Fruit fly (Drosophila melanogaster) whole organism, larva: Measurements from ENCODE around the gene CG5510.
A peak's percentile ranks its signal among the peaks of the same experiment; 100 is the strongest.

Source experiments
- noc ChIP-seq: fragments of 200-800 bp; sonication (Bioruptor generic); optimal IDR thresholded peaks from 3 replicates; lab custom pipeline; 2019; ENCODE audit warnings: missing biosample characterization, mild to moderate bottlenecking, missing genetic modification characterization, moderate library complexity

CG5510 gene

dm6 chr3R:24162774-24163555 is 6.4 kb downstream of the CG5510 start, which contains the start of gene mRpS24:
Gene mRpS24 (minus strand): TSS chr3R:24163545.
- no peak for TF ChIP-seq noc

DNA sequence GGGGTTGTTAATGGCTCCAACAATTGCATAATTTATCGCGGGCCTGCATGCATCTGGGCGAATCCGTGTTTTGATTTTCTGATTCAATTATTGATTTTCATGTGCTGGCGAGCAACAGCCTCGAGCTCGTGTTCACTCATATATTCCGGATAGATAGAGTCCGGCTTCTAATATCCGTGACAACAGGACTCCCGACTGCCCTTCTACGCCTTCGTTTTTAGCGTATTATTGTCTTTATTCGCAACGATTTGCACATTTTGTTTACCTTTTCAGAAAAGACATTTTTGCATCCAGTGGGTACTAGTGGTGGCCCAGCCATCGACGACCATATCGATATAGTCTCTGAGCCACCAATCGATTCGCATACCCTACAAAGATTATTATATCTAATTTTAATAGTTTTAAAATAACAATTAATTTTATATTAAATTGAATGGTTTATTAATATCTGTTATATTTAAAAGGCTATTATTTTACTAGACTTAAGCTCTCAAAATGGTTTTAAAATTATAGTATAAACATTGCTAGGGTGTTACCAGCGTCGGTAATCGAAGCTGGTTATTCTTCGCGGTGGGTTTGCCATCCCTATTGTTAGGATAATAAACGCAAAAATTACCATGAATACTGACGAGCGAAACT is 8.1 kb downstream of the CG5510 start, which contains the start of the genes Myo95E and TBC1d7:
Gene Myo95E (minus strand): TSS at position 326 of the 639 bp plus-strand sequence.
Gene TBC1d7 (plus strand): TSS at position 555 of the 639 bp plus-strand sequence.
- TF ChIP-seq noc, result peak; percentile 79

dm6 chr3R:24151924-24152809 is 17.2 kb downstream of the CG5510 start, which contains the start of the genes p38a and CG6178:
Gene p38a (minus strand): TSS chr3R:24152321.
Gene CG6178 (plus strand): TSS chr3R:24152347.
- TF ChIP-seq noc, result peak; percentile 99

DNA sequence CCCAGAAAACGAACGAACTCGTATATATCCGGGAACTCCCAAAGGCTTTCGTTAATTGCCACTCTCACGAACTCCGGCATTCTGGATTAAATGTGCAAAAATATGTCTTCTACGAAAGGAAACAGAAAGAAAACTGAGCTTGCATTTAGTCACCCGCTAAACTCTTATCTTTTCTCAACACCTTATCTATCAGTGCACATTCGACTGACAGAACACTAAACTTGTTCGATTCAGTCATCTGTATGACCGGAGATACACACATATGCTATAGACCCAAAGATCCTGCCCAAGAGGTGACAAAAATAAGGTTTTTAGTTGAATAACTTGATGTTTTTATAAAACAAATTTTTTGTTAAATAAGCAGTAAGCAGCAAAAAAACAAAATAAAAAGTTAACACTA is 19.3 kb downstream of the CG5510 start, which contains the start of gene p38c:
Gene p38c (minus strand): TSS at position 101 of the 400 bp plus-strand sequence.
- no peak for TF ChIP-seq noc

dm6 chr3R:24148838-24149237 is 20.5 kb downstream of the CG5510 start, which contains the start of gene Slimp:
Gene Slimp (minus strand): TSS chr3R:24148967.
- peak; percentile 21 for TF ChIP-seq noc

dm6 chr3R:24144542-24144941 is 24.8 kb downstream of the CG5510 start:
- TF ChIP-seq noc, result no peak

- TF ChIP-seq noc, result no peak
Measured at dm6 chr3R:24143779-24144178, 25.6 kb downstream of the CG5510 start.

DNA sequence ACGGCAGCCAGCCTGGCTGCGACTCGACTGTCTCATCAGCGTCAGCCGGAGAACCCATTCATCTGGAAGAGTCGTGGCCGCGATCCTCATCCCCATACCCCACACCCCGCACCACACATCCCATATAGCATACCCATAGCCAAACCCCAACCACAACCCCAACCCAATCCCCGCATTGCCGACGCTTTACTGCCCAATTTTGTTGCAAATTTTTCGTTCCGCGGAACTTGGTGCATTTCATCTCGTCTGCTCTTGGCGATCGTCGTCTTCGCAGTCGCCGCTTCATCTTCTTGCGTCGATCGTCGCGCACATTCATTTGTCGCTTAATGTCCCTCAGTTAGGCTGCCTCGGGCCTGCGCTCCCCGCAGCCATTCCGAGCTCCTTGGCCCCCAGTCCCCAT is 26.0 kb downstream of the CG5510 start:
- TF ChIP-seq noc, result no peak

- no peak for TF ChIP-seq noc
Measured at dm6 chr3R:24142971-24143370, 26.4 kb downstream of the CG5510 start.

DNA sequence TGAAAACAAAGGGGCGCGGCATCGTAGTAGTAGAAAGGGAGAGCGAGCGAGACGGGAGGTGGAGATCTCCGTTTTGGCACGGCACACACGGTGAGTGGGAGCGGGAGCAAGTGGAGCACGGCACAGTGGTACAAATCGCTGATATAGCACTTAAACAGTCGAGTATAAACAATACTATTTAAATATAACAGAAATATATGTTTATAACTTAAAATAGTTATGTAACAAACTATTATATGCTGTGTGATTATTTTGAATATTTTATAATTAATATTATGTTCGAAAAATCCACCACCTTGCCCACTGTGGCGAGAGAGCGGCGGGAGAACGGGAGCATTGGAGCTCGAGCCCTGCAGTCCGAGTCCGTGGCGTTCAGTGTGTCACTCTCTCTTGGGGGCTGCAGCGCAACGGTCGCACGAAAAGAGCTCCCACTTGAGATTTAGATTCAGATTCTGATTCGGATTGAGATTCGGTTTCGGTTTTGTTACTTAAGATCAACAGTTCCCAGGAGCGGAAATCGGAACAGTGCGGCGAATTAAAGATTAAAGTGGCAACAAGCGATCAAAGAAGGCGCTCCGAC is 28.3 kb downstream of the CG5510 start, which contains the start of gene Kal1:
Gene Kal1 (plus strand): TSS at position 383 of the 580 bp plus-strand sequence.
- TF ChIP-seq noc, result peak; percentile 81

DNA sequence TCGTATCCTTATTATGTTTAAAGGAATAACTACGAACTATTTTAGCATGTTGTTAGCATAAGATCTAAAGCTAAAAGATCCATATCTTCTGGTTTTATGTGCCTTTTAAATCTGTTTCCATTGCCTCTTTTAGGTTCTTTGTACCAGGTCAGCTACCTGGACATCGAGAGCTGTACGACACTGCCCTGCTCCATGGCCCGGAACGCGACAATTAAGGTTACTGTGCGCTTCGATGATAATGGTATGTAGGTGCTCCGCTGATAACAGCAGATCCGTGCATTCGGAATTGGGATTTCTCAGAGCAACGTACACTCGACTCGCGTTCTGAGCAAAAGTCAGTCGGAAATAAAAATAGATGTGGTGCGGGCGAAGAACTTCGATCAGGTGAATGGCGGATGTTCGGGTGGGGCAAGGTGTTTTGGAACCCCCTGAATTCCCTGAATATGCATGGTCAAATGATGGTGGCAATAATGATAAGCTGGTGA is 29.7 kb downstream of the CG5510 start:
- TF ChIP-seq noc, result no peak

DNA sequence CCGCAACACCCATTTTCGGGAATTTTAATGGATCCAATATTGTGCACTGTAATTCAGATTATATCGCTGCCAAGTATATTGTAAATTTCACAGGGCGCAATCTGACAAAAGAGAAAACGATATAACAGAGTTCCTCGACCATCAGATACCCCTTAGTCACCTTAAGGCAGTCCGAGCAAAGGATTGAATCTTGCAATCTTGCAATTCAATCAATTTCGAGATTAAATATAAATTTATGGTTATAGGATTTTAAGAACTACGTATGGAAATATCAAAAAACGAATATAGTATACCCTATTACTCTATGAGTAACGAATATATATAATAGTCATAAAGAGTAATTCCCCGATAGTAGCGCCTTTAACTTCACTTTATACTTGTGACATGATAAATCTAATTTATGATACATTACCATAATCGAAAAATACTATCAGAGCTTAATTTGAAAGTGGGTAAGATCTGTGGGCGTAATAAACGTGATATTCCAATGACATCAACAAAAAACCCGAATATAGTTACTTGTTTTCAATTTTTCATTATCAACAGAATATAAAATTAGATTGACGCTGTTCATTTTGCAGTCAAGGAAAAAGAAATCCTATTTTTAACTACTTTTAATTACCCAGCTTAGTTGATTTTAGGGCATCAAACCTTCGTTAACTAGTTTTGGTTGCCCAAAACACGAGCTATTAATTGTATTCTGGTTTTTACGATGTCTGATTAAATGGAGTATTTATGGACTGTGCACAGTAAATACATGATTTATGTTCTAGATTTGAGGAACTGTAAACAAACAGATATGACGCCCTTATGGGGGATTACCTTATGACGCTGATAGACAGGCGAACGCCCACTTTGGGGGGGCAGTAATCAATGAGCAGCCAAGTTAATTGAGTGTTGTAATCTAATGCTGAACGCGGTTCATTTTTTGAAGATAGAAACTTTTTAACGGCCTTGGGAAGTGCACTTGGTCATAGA is 30.6 kb downstream of the CG5510 start:
- peak; percentile 85 for TF ChIP-seq noc

DNA sequence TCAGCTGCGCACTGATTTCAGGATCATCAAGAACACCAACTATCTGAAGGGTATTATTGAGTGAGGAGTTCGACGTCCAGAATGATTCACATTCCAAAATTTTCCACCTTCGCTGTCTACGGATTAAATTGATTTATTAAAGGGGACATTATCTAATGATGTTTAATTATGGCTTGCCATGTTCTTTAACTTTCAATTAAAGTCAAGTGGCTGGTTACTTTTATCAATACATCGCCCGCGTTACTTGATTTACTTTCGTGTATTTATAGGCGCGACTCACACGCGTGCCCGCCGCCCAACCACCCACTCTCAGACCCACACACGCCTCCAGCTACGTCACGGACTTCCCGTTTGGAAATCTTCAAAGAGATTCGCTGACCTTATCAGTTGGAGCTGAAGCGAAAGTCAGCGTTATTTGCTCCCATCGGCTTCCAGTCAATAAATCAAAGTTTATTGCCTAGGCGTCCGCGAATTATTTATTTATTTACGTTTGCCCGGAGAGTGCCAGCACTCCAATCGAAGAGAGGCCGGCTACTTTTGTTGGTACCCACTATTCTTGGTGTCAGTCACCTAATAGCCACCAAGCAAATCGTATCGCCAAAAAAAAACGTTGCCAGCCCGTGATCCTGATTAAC is 31.9 kb downstream of the CG5510 start, which contains the start of gene Npc2f:
Gene Npc2f (plus strand): TSS at position 585 of the 635 bp plus-strand sequence.
- peak; percentile 94 for TF ChIP-seq noc

dm6 chr3R:24134580-24134979 is 34.8 kb downstream of the CG5510 start, which contains the start of gene Sec10:
Gene Sec10 (plus strand): TSS chr3R:24134831.
- no peak for TF ChIP-seq noc
